Worm (Caenorhabditis elegans) whole organism, young adult: ENCODE measurements around the gene hda-11.
A peak's percentile ranks its signal among the peaks of the same experiment; 100 is the strongest.

Experiments
- B0261.1 ChIP-seq: sonication (generic microtip); optimal IDR thresholded peaks from 2 replicates; lab custom pipeline; 2016; ENCODE audit warnings: mild to moderate bottlenecking, missing genetic modification characterization, moderate library complexity, missing compliant biosample characterization
- B0336.3 ChIP-seq: fragments of 200-800 bp; sonication (Bioruptor generic); IDR thresholded peaks from 2 replicates; pipeline ENCODE4 v1.3.6; 2022; ENCODE audit warnings: missing genetic modification characterization, missing compliant biosample characterization
- F22D6.2 ChIP-seq: sonication (generic microtip); optimal IDR thresholded peaks from 2 replicates; lab custom pipeline; 2016; ENCODE audit warnings: mild to moderate bottlenecking, missing genetic modification characterization, missing compliant biosample characterization
- F33H1.4 ChIP-seq: fragments of 200-800 bp; sonication (Bioruptor generic); IDR thresholded peaks from 2 replicates; pipeline ENCODE4 v1.3.6; 2022; ENCODE audit warnings: missing genetic modification reagents, missing genetic modification characterization, missing compliant biosample characterization
- F57A8.1 ChIP-seq: fragments of 200-800 bp; sonication (Bioruptor generic); optimal IDR thresholded peaks from 2 replicates; lab custom pipeline; 2018; ENCODE audit warnings: mild to moderate bottlenecking, missing genetic modification characterization, moderate library complexity, missing compliant biosample characterization
- Y53F4B.3 ChIP-seq: fragments of 200-800 bp; sonication (Bioruptor generic); IDR thresholded peaks from 2 replicates; pipeline ENCODE4 v1.3.6; 2022; ENCODE audit warnings: missing genetic modification reagents, missing genetic modification characterization, missing compliant biosample characterization
- Y56A3A.18 ChIP-seq: fragments of 200-800 bp; sonication (Bioruptor generic); IDR thresholded peaks from 2 replicates; pipeline ENCODE4 v1.3.6; 2022; ENCODE audit warnings: missing genetic modification reagents, missing genetic modification characterization, missing compliant biosample characterization
- Y67H2A.10 ChIP-seq: fragments of 200-800 bp; sonication (Bioruptor generic); conservative IDR thresholded peaks from 2 replicates; pipeline ENCODE4 v1.3.6; 2022; ENCODE audit warnings: missing genetic modification reagents, missing genetic modification characterization, missing compliant biosample characterization
- Y79H2A.3 ChIP-seq: fragments of 200-800 bp; sonication (Bioruptor generic); conservative IDR thresholded peaks from 2 replicates; pipeline ENCODE4 v1.3.6; 2022; ENCODE audit warnings: missing genetic modification reagents, missing genetic modification characterization, missing compliant biosample characterization
- Y95B8A.8 ChIP-seq: fragments of 200-800 bp; sonication (Bioruptor generic); IDR thresholded peaks from 2 replicates; pipeline ENCODE4 v1.3.6; 2022; ENCODE audit warnings: missing genetic modification reagents, missing genetic modification characterization, missing compliant biosample characterization
- akir-1 ChIP-seq: fragments of 200-800 bp; sonication (Bioruptor generic); optimal IDR thresholded peaks from 2 replicates; lab custom pipeline; 2018; ENCODE audit warnings: mild to moderate bottlenecking, missing genetic modification characterization, moderate library complexity, missing compliant biosample characterization
- ama-1 ChIP-seq, 3 experiments: fragments of 150-350 bp in 1 of 3; sonication (generic microtip) in 2 of 3; optimal IDR thresholded peaks; 2 replicates each; lab custom pipeline; 2014 to 2018; ENCODE audit warnings: missing biosample characterization in 2 of 3, missing genetic modification characterization in 2 of 3, missing genetic modification reagents in 2 of 3
- attf-5 ChIP-seq: fragments of 200-800 bp; sonication (Bioruptor generic); optimal IDR thresholded peaks from 2 replicates; lab custom pipeline; 2018; ENCODE audit warnings: mild to moderate bottlenecking, missing genetic modification characterization, missing compliant biosample characterization
- bed-1 ChIP-seq: fragments of 200-800 bp; sonication (Bioruptor generic); IDR thresholded peaks from 2 replicates; pipeline ENCODE4 v1.3.6; 2022; ENCODE audit warnings: missing genetic modification reagents, missing genetic modification characterization, missing compliant biosample characterization
- ccch-3 ChIP-seq: fragments of 200-800 bp; sonication (Bioruptor generic); optimal IDR thresholded peaks from 2 replicates; lab custom pipeline; 2018; ENCODE audit warnings: mild to moderate bottlenecking, missing genetic modification characterization, missing compliant biosample characterization
- ceh-58 ChIP-seq: fragments of 200-800 bp; sonication (Bioruptor generic); IDR thresholded peaks from 2 replicates; pipeline ENCODE4 v1.3.6; 2022; ENCODE audit warnings: missing genetic modification characterization, missing compliant biosample characterization
- chd-7 ChIP-seq: sonication (generic microtip); optimal IDR thresholded peaks from 2 replicates; lab custom pipeline; 2016; ENCODE audit warnings: mild to moderate bottlenecking, missing genetic modification characterization, moderate library complexity, missing compliant biosample characterization
- egl-18 ChIP-seq: fragments of 200-800 bp; sonication (Bioruptor generic); IDR thresholded peaks from 2 replicates; pipeline ENCODE4 v1.3.6; 2022; ENCODE audit warnings: missing genetic modification reagents, missing genetic modification characterization, missing compliant biosample characterization
- ets-4 ChIP-seq: fragments of 200-800 bp; sonication (Bioruptor generic); optimal IDR thresholded peaks from 2 replicates; lab custom pipeline; 2018; ENCODE audit warnings: mild to moderate bottlenecking, missing genetic modification characterization, missing compliant biosample characterization
- hlh-26 ChIP-seq: fragments of 200-800 bp; sonication (Bioruptor generic); conservative IDR thresholded peaks from 2 replicates; pipeline ENCODE4 v1.3.6; 2022; ENCODE audit warnings: missing genetic modification reagents, missing genetic modification characterization, missing compliant biosample characterization
- hmg-1.2 ChIP-seq: fragments of 200-800 bp; sonication (Bioruptor generic); IDR thresholded peaks from 2 replicates; pipeline ENCODE4 v1.3.6; 2022; ENCODE audit warnings: missing genetic modification reagents, missing genetic modification characterization, missing compliant biosample characterization
- lag-1 ChIP-seq: fragments of 200-800 bp; sonication (Bioruptor generic); IDR thresholded peaks from 2 replicates; pipeline ENCODE4 v1.3.6; 2022; ENCODE audit warnings: missing genetic modification reagents, missing genetic modification characterization, missing compliant biosample characterization
- let-526 ChIP-seq: fragments of 200-800 bp; sonication (Bioruptor generic); IDR thresholded peaks from 2 replicates; pipeline ENCODE4 v1.3.6; 2022; ENCODE audit warnings: missing genetic modification reagents, missing genetic modification characterization, missing compliant biosample characterization
- lin-26 ChIP-seq: fragments of 200-800 bp; sonication (Bioruptor generic); IDR thresholded peaks from 2 replicates; pipeline ENCODE4 v1.3.6; 2022; ENCODE audit warnings: missing genetic modification reagents, missing genetic modification characterization, missing compliant biosample characterization
- lin-35 ChIP-seq, 3 experiments: fragments of 150-350 bp in 2 of 3; sonication (generic microtip) in 1 of 3; optimal IDR thresholded peaks; 2 replicates each; lab custom pipeline; 2014 to 2018; ENCODE audit warnings: missing biosample characterization in 3 of 3, missing genetic modification characterization in 3 of 3, missing genetic modification reagents in 3 of 3
- madf-10 ChIP-seq: sonication (generic microtip); optimal IDR thresholded peaks from 2 replicates; lab custom pipeline; 2016; ENCODE audit warnings: mild to moderate bottlenecking, missing genetic modification characterization, missing compliant biosample characterization
- nhr-120 ChIP-seq: fragments of 200-800 bp; sonication (Bioruptor generic); IDR thresholded peaks from 2 replicates; pipeline ENCODE4 v1.3.6; 2022; ENCODE audit warnings: missing genetic modification characterization, missing compliant biosample characterization
- nhr-179 ChIP-seq: sonication (generic microtip); optimal IDR thresholded peaks from 2 replicates; lab custom pipeline; 2016; ENCODE audit warnings: mild to moderate bottlenecking, missing genetic modification characterization, missing compliant biosample characterization
- nhr-80 ChIP-seq: sonication (generic microtip); optimal IDR thresholded peaks from 2 replicates; lab custom pipeline; 2016; ENCODE audit warnings: missing genetic modification characterization, missing compliant biosample characterization
- pbrm-1 ChIP-seq: fragments of 200-800 bp; sonication (Bioruptor generic); IDR thresholded peaks from 2 replicates; pipeline ENCODE4 v1.3.6; 2022; ENCODE audit warnings: missing genetic modification reagents, missing genetic modification characterization, missing compliant biosample characterization
- pha-4 ChIP-seq: fragments of 150-350 bp; sonication (generic microtip); optimal IDR thresholded peaks from 2 replicates; lab custom pipeline; 2014; ENCODE audit warnings: missing biosample characterization, missing genetic modification reagents, missing genetic modification characterization
- sdz-38 ChIP-seq: sonication (generic microtip); optimal IDR thresholded peaks from 2 replicates; lab custom pipeline; 2016; ENCODE audit warnings: missing genotype, missing genetic modification characterization, missing compliant biosample characterization
- tbx-9 ChIP-seq: sonication (generic microtip); optimal IDR thresholded peaks from 2 replicates; lab custom pipeline; 2016; ENCODE audit warnings: borderline replicate concordance, missing genetic modification characterization, inconsistent platforms, missing compliant biosample characterization
- unc-130 ChIP-seq: sonication (generic microtip); optimal IDR thresholded peaks from 2 replicates; lab custom pipeline; 2016; ENCODE audit warnings: missing genetic modification reagents, missing genetic modification characterization, missing compliant biosample characterization
- unc-62 ChIP-seq: fragments of 150-350 bp; optimal IDR thresholded peaks from 2 replicates; lab custom pipeline; 2014; ENCODE audit warnings: missing biosample characterization, missing genetic modification reagents, missing genetic modification characterization
- ztf-26 ChIP-seq: sonication (generic microtip); optimal IDR thresholded peaks from 2 replicates; lab custom pipeline; 2017; ENCODE audit warnings: missing genetic modification characterization, missing compliant biosample characterization

The hda-11 gene

DNA sequence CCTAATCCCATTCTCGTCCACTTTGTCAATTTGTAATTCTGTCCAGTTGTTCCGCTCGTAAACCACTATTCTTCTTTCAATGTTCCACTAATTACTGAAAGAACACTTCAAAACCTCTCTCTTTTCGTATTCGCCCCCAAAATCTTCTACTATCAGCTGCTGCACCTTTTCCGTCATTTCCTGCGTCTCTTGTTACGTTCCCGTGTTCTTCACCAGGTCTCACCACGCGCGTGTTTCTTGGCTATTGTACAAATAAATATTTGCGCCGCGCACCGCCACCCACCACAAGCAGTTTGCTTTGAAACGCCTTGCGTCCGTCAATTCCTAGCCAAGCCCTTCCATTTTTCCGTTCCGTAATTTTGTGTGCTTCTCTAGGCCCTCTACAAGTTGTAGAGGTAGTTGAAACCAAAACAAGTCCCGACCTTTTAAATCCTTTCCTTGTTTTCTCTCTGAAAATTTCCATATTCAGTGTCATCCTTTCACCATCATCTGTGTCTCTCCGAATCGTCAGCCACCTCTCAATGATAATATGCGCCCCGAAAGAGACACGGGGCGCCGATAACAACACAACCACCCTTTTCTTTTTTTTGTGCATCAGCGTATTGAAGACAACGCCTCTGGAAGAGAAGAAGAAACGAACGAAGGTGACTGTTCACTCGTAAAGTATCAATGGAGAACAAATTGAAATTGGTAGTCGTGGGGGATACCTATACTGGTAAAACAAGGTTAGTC, 47.7 kb upstream of the hda-11 start, which contains the start of the genes crp-1 and Y32F6B.9 (continued):
- TF ChIP-seq unc-62 (GFP tag; lab: Kevin White, UChicago) (no peak), chd-7 (tag; lab: Kevin White, UChicago) (no peak), pbrm-1 (no peak), unc-130 (GFP tag; lab: Kevin White, UChicago) (no peak), Y53F4B.3 (no peak), pha-4 (no peak), B0336.3 (GFP tag; lab: Robert Waterston, UW) (0 out of 2 replicates have a peak, but pooled peaks have one; percentile 19), lag-1 (GFP tag; lab: Robert Waterston, UW) (no peak), lin-26 (no peak), bed-1 (GFP tag; lab: Robert Waterston, UW) (no peak), F33H1.4 (no peak), nhr-120 (GFP tag; lab: Robert Waterston, UW) (no peak), ccch-3 (no peak), sdz-38 (no peak), tbx-9 (tag; lab: Kevin White, UChicago) (no peak), F22D6.2 (no peak), Y79H2A.3 (GFP tag; lab: Robert Waterston, UW) (no peak), ets-4 (GFP tag; lab: Kevin White, UChicago) (no peak), ztf-26 (tag; lab: Kevin White, UChicago) (no peak), egl-18 (GFP tag; lab: Robert Waterston, UW) (no peak), attf-5 (GFP tag; lab: Kevin White, UChicago) (no peak), madf-10 (tag; lab: Kevin White, UChicago) (no peak), nhr-179 (tag; lab: Kevin White, UChicago) (no peak), lin-35 (GFP tag; optimal IDR thresholded peaks at IDR 0.05; lab: Kevin White, UChicago) (no peak), ceh-58 (GFP tag; lab: Robert Waterston, UW) (no peak), nhr-80 (peak; percentile 55), let-526 (GFP tag; lab: Robert Waterston, UW) (no peak), hlh-26 (GFP tag; lab: Robert Waterston, UW) (no peak), hmg-1.2 (no peak), B0261.1 (no peak)

ce11 chrV:10483995-10484394, 42.0 kb upstream of the hda-11 start:
- TF ChIP-seq ama-1 (optimal IDR thresholded peaks at IDR 0.05; lab: Kevin White, UChicago): no peak
- no peak for TF ChIP-seq ama-1 (GFP tag; optimal IDR thresholded peaks at IDR 0.05; lab: Kevin White, UChicago)
- TF ChIP-seq nhr-80: peak; percentile 85
- no peak for TF ChIP-seq akir-1
- TF ChIP-seq pbrm-1: no peak
- no peak for TF ChIP-seq F57A8.1 (GFP tag; lab: Kevin White, UChicago)
- no peak for TF ChIP-seq Y67H2A.10 (GFP tag; lab: Robert Waterston, UW)
- no peak for TF ChIP-seq Y95B8A.8 (GFP tag; lab: Robert Waterston, UW)

- no peak for TF ChIP-seq bed-1 (GFP tag; lab: Robert Waterston, UW)
- no peak for TF ChIP-seq nhr-80
- no peak for TF ChIP-seq Y56A3A.18 (GFP tag; lab: Robert Waterston, UW)
Observed at ce11 chrV:10484640-10485039, 41.3 kb upstream of the hda-11 start, which contains the start of gene Y32F6B.1. Y32F6B.1 (minus strand) TSS chrV:10484740.
